Fruit fly (Drosophila melanogaster): Measurements from ENCODE around the gene CG42635.

DNA sequence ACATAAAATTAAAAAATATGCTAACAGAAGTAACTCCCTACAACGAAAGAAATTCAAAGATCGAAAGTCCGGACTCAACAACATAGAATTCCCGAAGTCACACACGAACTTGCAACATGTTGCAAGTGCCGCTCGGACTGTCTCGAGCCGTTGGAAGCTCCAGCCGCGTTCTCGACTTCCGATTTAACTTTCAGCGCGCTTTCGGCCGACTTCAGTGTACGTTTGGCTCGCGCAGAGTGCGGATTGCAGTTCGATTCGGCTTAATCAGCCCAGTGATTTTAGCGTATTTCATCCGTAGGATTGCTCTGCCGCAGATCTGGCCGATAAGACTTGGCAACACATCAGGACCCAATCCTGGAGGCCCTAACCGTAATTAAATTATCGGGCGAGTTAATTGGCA lies 4.4 kb downstream of the CG42635 start, which contains the start of gene rdo:
- no peak for TF ChIP-seq fd96Ca (GFP tag; IDR thresholded peaks at IDR 0.05)
- no peak for TF ChIP-seq CG10348 (GFP tag; IDR thresholded peaks at IDR 0.05)
- TF ChIP-seq CG14655 (GFP tag; optimal IDR thresholded peaks at IDR 0.05): no peak
- TF ChIP-seq CG9948 (tag; optimal IDR thresholded peaks at IDR 0.05): no peak
- TF ChIP-seq D1 (tag; optimal IDR thresholded peaks at IDR 0.05): no peak
- TF ChIP-seq Pif1B (GFP tag; optimal IDR thresholded peaks at IDR 0.05): no peak
- TF ChIP-seq CG13204 (GFP tag; optimal IDR thresholded peaks at IDR 0.05): no peak
- no peak for TF ChIP-seq Ets98B (GFP tag; IDR thresholded peaks at IDR 0.05)
- no peak for TF ChIP-seq EcR (GFP tag; optimal IDR thresholded peaks at IDR 0.05)
- no peak for TF ChIP-seq CG32121 (GFP tag; IDR thresholded peaks at IDR 0.05)
- no peak for TF ChIP-seq Pif1A (GFP tag; optimal IDR thresholded peaks at IDR 0.05)
- TF ChIP-seq CG12605 (GFP tag; IDR thresholded peaks at IDR 0.05): no peak
